Worm (Caenorhabditis elegans): ENCODE measurements around the gene dhhc-9.

The dhhc-9 gene

DNA sequence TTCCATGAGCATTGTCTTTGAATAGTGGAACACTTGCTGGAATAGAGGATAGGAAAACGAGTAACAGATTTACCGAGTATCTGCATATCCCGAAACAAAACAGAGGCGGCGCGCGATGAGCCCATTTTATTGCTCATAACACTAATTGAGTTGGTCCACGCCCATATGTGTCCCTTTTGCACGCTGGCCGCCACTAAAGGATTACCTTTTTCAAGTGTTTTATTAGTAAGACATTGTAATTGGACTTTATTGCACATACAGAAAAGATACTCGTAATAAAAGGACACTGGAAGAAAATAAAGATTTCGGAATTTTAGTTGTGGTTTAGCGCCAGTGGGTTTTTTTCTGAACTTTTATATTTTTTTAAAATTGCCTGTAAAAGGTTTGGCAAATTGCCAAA is 11.4 kb upstream of the dhhc-9 start, which contains the start of gene hlh-15:
Gene hlh-15, minus strand, starts transcription at position 101 of the 400 bp plus-strand sequence.
- no peak for TF ChIP-seq unc-62 (GFP tag; optimal IDR thresholded peaks at IDR 0.05)

- TF ChIP-seq unc-62 (GFP tag; optimal IDR thresholded peaks at IDR 0.05) = no peak
These were observed 9.1 kb upstream of the dhhc-9 start for ce11 chrX:2410978-2411377.

ce11 chrX:2409243-2409741 is 7.5 kb upstream of the dhhc-9 start, which contains the start of the genes C43H6.12 and trpp-12:
Gene C43H6.12, plus strand, starts transcription at chrX:2409607.
Gene trpp-12, plus strand, starts transcription at chrX:2409691.
- TF ChIP-seq unc-62 (GFP tag; optimal IDR thresholded peaks at IDR 0.05) = no peak

ce11 chrX:2407167-2407566 is 5.3 kb upstream of the dhhc-9 start, which contains the start of gene mtpn-1:
Gene mtpn-1, plus strand, starts transcription at chrX:2407467.
- TF ChIP-seq unc-62 (GFP tag; optimal IDR thresholded peaks at IDR 0.05) = no peak

ce11 chrX:2403724-2404123 is 1.9 kb upstream of the dhhc-9 start, which contains the start of gene C43H6.4:
Gene C43H6.4, plus strand, starts transcription at chrX:2404024.
- no peak for TF ChIP-seq unc-62 (GFP tag; optimal IDR thresholded peaks at IDR 0.05)

DNA sequence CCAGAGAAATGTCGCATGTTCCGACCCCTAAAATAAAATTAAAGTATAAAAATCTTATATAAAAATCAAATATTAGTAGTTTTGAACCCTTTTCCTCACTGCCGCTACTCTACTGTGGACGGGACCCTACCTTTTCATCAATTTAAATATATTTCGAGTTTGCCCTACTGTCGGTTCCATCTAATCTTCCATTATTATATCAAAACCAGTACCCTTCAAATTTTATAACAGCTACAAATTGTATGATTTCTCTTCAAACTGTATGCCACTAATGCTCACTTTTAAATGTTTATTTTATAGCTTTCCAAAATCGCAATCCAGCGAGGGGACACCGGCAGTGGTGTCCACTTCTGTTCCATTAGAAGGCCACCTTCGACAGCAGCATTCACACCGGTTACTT is 6.9 kb downstream of the dhhc-9 start, which contains the start of gene C43H6.6:
Gene C43H6.6, plus strand, starts transcription at position 301 of the 400 bp plus-strand sequence.
- TF ChIP-seq unc-62 (GFP tag; optimal IDR thresholded peaks at IDR 0.05) = no peak

DNA sequence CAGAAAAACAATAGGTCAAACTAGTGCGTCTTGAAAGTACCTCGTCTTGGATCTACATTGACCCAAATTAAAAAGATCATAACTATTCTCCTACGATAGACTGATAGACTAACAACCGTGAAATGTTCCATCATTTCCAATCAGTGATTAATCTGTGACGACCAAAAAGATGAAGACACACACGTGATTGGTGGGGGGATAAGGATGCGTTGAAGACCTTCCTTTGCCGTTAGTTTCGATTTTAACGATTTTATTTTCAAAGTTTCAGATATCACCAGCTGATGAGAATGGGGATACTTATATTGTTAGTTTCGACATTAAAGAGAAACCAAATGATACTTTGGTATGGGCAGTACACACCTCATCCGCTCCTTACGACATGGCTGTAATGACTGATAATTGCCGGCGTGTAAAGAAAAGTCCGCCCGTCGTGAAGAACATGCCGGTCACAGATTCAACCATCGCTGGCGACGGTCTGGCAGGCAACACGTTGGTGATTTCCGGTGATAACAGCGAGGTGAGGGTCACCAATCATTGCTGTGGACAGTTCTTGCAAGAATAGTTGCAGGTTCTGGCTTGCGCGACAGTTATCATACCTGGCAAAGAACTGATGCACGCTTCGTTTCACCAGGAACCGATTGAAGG is 14.8 kb downstream of the dhhc-9 start:
- TF ChIP-seq unc-62 (GFP tag; optimal IDR thresholded peaks at IDR 0.05) = no peak

DNA sequence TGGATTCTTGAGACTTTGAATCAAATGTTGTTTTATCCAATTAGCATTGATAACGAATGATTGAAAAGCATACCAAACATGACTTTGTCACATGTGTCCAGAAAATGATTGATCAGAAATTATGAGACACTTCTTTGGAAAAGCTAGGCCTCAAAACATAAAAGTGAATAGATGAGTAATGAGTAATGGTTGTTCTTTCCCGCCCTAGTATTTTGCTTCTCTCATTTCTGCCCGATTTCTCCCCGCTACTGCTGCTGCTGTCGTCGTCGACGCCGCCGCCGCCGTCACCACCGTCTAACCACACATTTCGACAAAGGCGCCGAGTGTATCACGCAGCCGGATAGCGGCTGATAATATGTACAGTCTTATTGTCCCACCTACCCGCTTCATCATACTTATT is 16.4 kb downstream of the dhhc-9 start, which contains the start of gene F47G3.1:
Gene F47G3.1, plus strand, starts transcription at position 301 of the 400 bp plus-strand sequence.
- no peak for TF ChIP-seq unc-62 (GFP tag; optimal IDR thresholded peaks at IDR 0.05)

ce11 chrX:2382227-2382626 is 19.6 kb downstream of the dhhc-9 start:
- TF ChIP-seq unc-62 (GFP tag; optimal IDR thresholded peaks at IDR 0.05) = no peak

DNA sequence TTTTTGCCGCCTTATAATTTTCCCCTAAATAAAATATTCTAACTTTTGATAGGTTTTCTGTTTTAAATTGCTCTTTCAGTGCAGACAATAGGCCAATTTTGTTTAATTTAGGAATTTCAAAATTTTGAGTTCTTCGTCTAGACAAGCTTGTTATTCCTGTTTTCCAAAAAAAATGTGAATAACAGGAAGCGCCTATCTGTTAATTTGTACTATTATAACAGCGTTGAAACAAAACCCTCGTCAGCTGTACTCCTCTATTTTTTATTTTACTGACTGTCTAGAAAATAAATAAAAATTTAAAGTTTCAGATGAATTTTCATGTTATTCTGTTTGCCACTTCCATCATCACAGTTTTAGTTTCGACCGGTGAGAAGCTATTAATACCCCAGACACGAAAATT is 20.6 kb downstream of the dhhc-9 start, which contains the start of gene F47G3.4:
Gene F47G3.4, plus strand, starts transcription at position 301 of the 400 bp plus-strand sequence.
- TF ChIP-seq unc-62 (GFP tag; optimal IDR thresholded peaks at IDR 0.05) = no peak

DNA sequence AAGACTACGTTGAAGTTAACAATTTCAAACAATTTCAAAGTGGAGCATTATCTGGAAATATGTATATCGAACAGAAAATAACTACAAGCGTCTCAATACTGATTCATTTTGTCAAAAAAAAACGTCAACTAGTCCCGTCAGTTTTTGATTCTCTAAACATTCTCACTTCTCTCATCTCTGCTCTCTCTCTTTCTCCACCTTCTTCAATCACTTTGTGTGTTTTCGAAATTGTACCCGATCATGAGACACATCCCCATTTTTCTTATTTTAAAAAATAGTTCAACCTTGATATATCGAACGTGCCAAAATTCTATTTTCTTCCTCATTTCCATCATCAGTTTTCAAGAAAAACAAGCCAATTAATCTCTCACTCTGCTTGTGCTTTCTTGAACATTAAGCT is 21.0 kb downstream of the dhhc-9 start:
- no peak for TF ChIP-seq unc-62 (GFP tag; optimal IDR thresholded peaks at IDR 0.05)

- no peak for TF ChIP-seq unc-62 (GFP tag; optimal IDR thresholded peaks at IDR 0.05)
These were observed 26.4 kb downstream of the dhhc-9 start, which contains the start of gene F47G3.3 for ce11 chrX:2375300-2376035. Gene F47G3.3, plus strand, starts transcription at chrX:2375985.

DNA sequence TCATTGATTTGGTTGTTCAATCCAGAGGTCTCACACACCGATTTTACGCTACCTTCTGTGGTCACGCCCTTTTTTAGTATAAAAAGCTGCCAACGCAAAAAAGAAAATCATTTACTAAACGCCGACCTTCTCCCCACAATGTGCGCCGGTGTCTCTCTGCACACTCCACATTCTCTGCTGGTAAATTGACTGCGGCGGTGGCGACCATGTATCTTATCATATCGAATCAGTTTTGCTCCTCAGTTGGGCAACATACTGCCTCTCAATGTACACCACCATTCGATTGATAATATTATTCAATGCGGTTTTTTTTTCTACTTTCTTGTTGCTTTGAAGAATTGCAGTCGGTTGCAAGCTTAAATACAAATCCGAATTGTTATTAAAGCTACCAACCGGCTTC is 29.7 kb downstream of the dhhc-9 start:
- no peak for TF ChIP-seq unc-62 (GFP tag; optimal IDR thresholded peaks at IDR 0.05)

DNA sequence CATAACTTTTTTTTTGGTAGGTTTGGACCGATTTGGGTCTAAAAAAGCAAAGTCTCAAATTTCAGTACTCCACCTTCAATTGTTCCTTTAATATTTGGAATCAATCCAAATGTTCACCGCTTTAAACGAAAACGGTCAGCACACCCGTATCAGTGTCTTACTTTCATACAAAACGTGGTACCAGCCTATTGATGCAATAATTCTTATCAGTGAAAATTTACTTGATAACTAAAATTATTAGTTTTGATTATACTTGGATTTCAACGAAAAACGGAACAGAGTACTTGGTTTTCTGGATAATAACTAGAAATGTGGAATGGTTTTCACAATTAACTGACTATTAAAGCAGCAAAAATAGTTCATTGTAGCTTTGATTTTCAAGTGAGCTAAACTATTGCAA is 31.2 kb downstream of the dhhc-9 start:
- no peak for TF ChIP-seq unc-62 (GFP tag; optimal IDR thresholded peaks at IDR 0.05)

- TF ChIP-seq unc-62 (GFP tag; optimal IDR thresholded peaks at IDR 0.05) = no peak
These were observed 32.8 kb downstream of the dhhc-9 start for ce11 chrX:2369073-2369472.

ce11 chrX:2368042-2368814 is 33.6 kb downstream of the dhhc-9 start:
- TF ChIP-seq unc-62 (GFP tag; optimal IDR thresholded peaks at IDR 0.05) = no peak

All from whole organism, dauer.